Fruit fly (Drosophila melanogaster) whole organism, embryonic: ENCODE results near the gene Lsd-1.

Source experiments
- Aef1 ChIP-seq: fragments of 200-800 bp; sonication (Bioruptor generic); IDR thresholded peaks from 3 replicates; pipeline ENCODE4 v1.3.6; 2022; ENCODE audit warnings: missing biosample characterization, missing genetic modification characterization
- Bteb2 ChIP-seq: fragments of 200-800 bp; sonication (Bioruptor generic); optimal IDR thresholded peaks from 2 replicates; lab custom pipeline; 2016; ENCODE audit warnings: missing biosample characterization, missing genetic modification characterization
- CG10209 ChIP-seq: fragments of 200-800 bp; sonication (Bioruptor generic); optimal IDR thresholded peaks from 3 replicates; lab custom pipeline; 2017; ENCODE audit warnings: missing biosample characterization, mild to moderate bottlenecking, missing genetic modification characterization, missing genetic modification reagents
- CG10267 ChIP-seq: fragments of 200-800 bp; sonication (Bioruptor generic); optimal IDR thresholded peaks from 2 replicates; lab custom pipeline; 2018; ENCODE audit warnings: missing biosample characterization, mild to moderate bottlenecking, missing genetic modification characterization, moderate library complexity
- CG11247 ChIP-seq: fragments of 200-800 bp; sonication (Bioruptor generic); IDR thresholded peaks from 2 replicates; pipeline ENCODE4 v1.3.6; 2022; ENCODE audit warnings: missing biosample characterization, missing genetic modification characterization
- CG11456 ChIP-seq: fragments of 200-800 bp; sonication (Bioruptor generic); IDR thresholded peaks from 3 replicates; pipeline ENCODE4 v1.3.6; 2022; ENCODE audit warnings: missing biosample characterization, missing genetic modification characterization
- CG12219 ChIP-seq: fragments of 200-800 bp; sonication (Bioruptor generic); optimal IDR thresholded peaks from 3 replicates; lab custom pipeline; 2018; ENCODE audit warnings: missing biosample characterization, mild to moderate bottlenecking, missing genetic modification characterization
- CG12299 ChIP-seq: fragments of 200-800 bp; sonication (Bioruptor generic); optimal IDR thresholded peaks from 2 replicates; lab custom pipeline; 2018; ENCODE audit warnings: missing biosample characterization, mild to moderate bottlenecking, missing genetic modification characterization
- CG12744 ChIP-seq: fragments of 200-800 bp; sonication (Bioruptor generic); optimal IDR thresholded peaks from 2 replicates; lab custom pipeline; 2016; ENCODE audit warnings: missing biosample characterization, missing genetic modification characterization
- CG13287 ChIP-seq: fragments of 200-800 bp; sonication (Bioruptor generic); IDR thresholded peaks from 2 replicates; pipeline ENCODE4 v1.3.6; 2022; ENCODE audit warnings: missing biosample characterization, missing genetic modification characterization; ENCODE audit not compliant: partially characterized antibody
- CG14667 ChIP-seq: fragments of 200-800 bp; sonication (Bioruptor generic); IDR thresholded peaks from 2 replicates; pipeline ENCODE4 v1.3.6; 2022; ENCODE audit warnings: missing biosample characterization, missing genetic modification characterization
- CG14860 ChIP-seq: fragments of 200-800 bp; sonication (Bioruptor generic); IDR thresholded peaks from 3 replicates; pipeline ENCODE4 v1.3.6; 2022; ENCODE audit warnings: missing biosample characterization, missing genetic modification characterization; ENCODE audit not compliant: partially characterized antibody
- CG1603 ChIP-seq: fragments of 200-800 bp; sonication (Bioruptor generic); optimal IDR thresholded peaks from 2 replicates; lab custom pipeline; 2019; ENCODE audit warnings: missing biosample characterization, mild to moderate bottlenecking, missing genetic modification characterization, moderate library complexity
- CG16863 ChIP-seq: fragments of 200-800 bp; sonication (Bioruptor generic); optimal IDR thresholded peaks from 3 replicates; lab custom pipeline; 2016; ENCODE audit warnings: missing biosample characterization, missing genetic modification characterization
- CG17361 ChIP-seq: fragments of 200-800 bp; sonication (Bioruptor generic); IDR thresholded peaks from 3 replicates; pipeline ENCODE4 v1.3.6; 2022; ENCODE audit warnings: missing biosample characterization, missing genetic modification characterization
- CG2120 ChIP-seq: fragments of 200-800 bp; sonication (Bioruptor generic); optimal IDR thresholded peaks from 3 replicates; lab custom pipeline; 2016; ENCODE audit warnings: missing biosample characterization, missing genetic modification characterization
- CG2199 ChIP-seq: fragments of 200-800 bp; sonication (Bioruptor generic); IDR thresholded peaks from 3 replicates; pipeline ENCODE4 v1.3.6; 2022; ENCODE audit warnings: missing biosample characterization, missing genetic modification characterization
- CG33557 ChIP-seq: fragments of 200-800 bp; sonication (Bioruptor generic); optimal IDR thresholded peaks from 2 replicates; lab custom pipeline; 2019; ENCODE audit warnings: missing biosample characterization, mild to moderate bottlenecking, missing genetic modification characterization, moderate library complexity
- CG34422 ChIP-seq: fragments of 200-800 bp; sonication (Bioruptor generic); IDR thresholded peaks from 3 replicates; pipeline ENCODE4 v1.3.6; 2022; ENCODE audit warnings: missing biosample characterization, missing genetic modification characterization
- CG7556 ChIP-seq: fragments of 200-800 bp; sonication (Bioruptor generic); optimal IDR thresholded peaks from 2 replicates; lab custom pipeline; 2017; ENCODE audit warnings: missing biosample characterization, mild to moderate bottlenecking, missing genetic modification characterization
- CG7745 ChIP-seq: fragments of 200-800 bp; sonication (Bioruptor generic); optimal IDR thresholded peaks from 2 replicates; lab custom pipeline; 2018; ENCODE audit warnings: missing biosample characterization, mild to moderate bottlenecking, missing genetic modification characterization, moderate library complexity
- CG8290 ChIP-seq, 3 experiments: fragments of 200-800 bp; sonication (Bioruptor generic); optimal IDR thresholded peaks; 2 replicates each; lab custom pipeline; 2016 to 2019; ENCODE audit warnings: missing biosample characterization in 3 of 3, missing genetic modification characterization in 3 of 3, mild to moderate bottlenecking in 2 of 3, moderate library complexity in 1 of 3
- CG8924 ChIP-seq: fragments of 200-800 bp; optimal IDR thresholded peaks from 3 replicates; lab custom pipeline; 2019; ENCODE audit warnings: missing biosample characterization, mild to moderate bottlenecking, missing genetic modification characterization, moderate library complexity
- CrebB ChIP-seq: fragments of 200-800 bp; sonication (Bioruptor generic); optimal IDR thresholded peaks from 3 replicates; lab custom pipeline; 2018; ENCODE audit warnings: missing biosample characterization, mild to moderate bottlenecking, missing genetic modification characterization
- Ets65A ChIP-seq: fragments of 200-800 bp; sonication (Bioruptor generic); peaks from one replicate; lab custom pipeline; 2016; ENCODE audit warnings: missing biosample characterization, missing genetic modification characterization
- Hand ChIP-seq: fragments of 200-800 bp; sonication (Bioruptor generic); optimal IDR thresholded peaks from 2 replicates; lab custom pipeline; 2017; ENCODE audit warnings: mild to moderate bottlenecking, missing biosample characterization, missing genetic modification reagents, missing genetic modification characterization
- Jarid2 ChIP-seq: fragments of 200-800 bp; sonication (Bioruptor generic); optimal IDR thresholded peaks from 3 replicates; lab custom pipeline; 2017; ENCODE audit warnings: mild to moderate bottlenecking, missing biosample characterization, missing genetic modification reagents, missing genetic modification characterization
- MBD-R2 ChIP-seq: fragments of 200-800 bp; sonication (Bioruptor generic); IDR thresholded peaks from 2 replicates; pipeline ENCODE4 v1.3.6; 2022; ENCODE audit warnings: missing biosample characterization, missing genetic modification characterization
- Oli ChIP-seq: fragments of 200-800 bp; sonication (Bioruptor generic); optimal IDR thresholded peaks from 2 replicates; lab custom pipeline; 2018; ENCODE audit warnings: missing biosample characterization, mild to moderate bottlenecking, missing genetic modification characterization, moderate library complexity
- Xrp1 ChIP-seq: fragments of 200-800 bp; sonication (Bioruptor generic); IDR thresholded peaks from 2 replicates; pipeline ENCODE4 v1.3.6; 2022; ENCODE audit warnings: missing biosample characterization, missing genetic modification characterization
- dysf ChIP-seq: fragments of 200-800 bp; sonication (Bioruptor generic); IDR thresholded peaks from 3 replicates; pipeline ENCODE4 v1.3.6; 2022; ENCODE audit warnings: missing biosample characterization, missing genetic modification characterization
- fd3F ChIP-seq: fragments of 200-800 bp; sonication (Bioruptor generic); optimal IDR thresholded peaks from 2 replicates; lab custom pipeline; 2018; ENCODE audit warnings: missing biosample characterization, mild to moderate bottlenecking, missing genetic modification characterization, moderate library complexity
- gcm2 ChIP-seq: fragments of 200-800 bp; sonication (Bioruptor generic); optimal IDR thresholded peaks from 2 replicates; lab custom pipeline; 2016; ENCODE audit warnings: missing biosample characterization, missing genetic modification characterization
- gfzf ChIP-seq: fragments of 200-800 bp; sonication (Bioruptor generic); optimal IDR thresholded peaks from 2 replicates; lab custom pipeline; 2016; ENCODE audit warnings: missing biosample characterization, mild to moderate bottlenecking, missing genetic modification characterization, moderate library complexity
- lbe ChIP-seq: fragments of 200-800 bp; sonication (Bioruptor generic); optimal IDR thresholded peaks from 2 replicates; lab custom pipeline; 2016; ENCODE audit warnings: missing biosample characterization, mild to moderate bottlenecking, missing genetic modification characterization
- lov ChIP-seq, 2 experiments: fragments of 200-800 bp in 1 of 2; fragments of >200 bp in 1 of 2; sonication (Bioruptor generic) in 1 of 2; IDR thresholded peaks in 1 of 2; optimal IDR thresholded peaks in 1 of 2; 2 replicates in 1 of 2; 3 replicates in 1 of 2; pipeline versions ENCODE4 v1.3.6 to Lab custom; 2017 to 2022; ENCODE audit warnings: missing biosample characterization in 1 of 2, missing genetic modification characterization in 1 of 2
- rib ChIP-seq: fragments of 200-800 bp; sonication (Bioruptor generic); IDR thresholded peaks from 2 replicates; pipeline ENCODE4 v1.3.6; 2022; ENCODE audit warnings: missing biosample characterization, missing genetic modification characterization
- row ChIP-seq: fragments of 200-800 bp; sonication (Bioruptor generic); IDR thresholded peaks from 3 replicates; pipeline ENCODE4 v1.3.6; 2022; ENCODE audit warnings: missing biosample characterization, missing genetic modification characterization
- schlank ChIP-seq: fragments of 200-800 bp; sonication (Bioruptor generic); optimal IDR thresholded peaks from 2 replicates; lab custom pipeline; 2018; ENCODE audit warnings: missing biosample characterization, mild to moderate bottlenecking, missing genetic modification characterization
- scrt ChIP-seq: fragments of 200-800 bp; sonication (Bioruptor generic); optimal IDR thresholded peaks from 2 replicates; lab custom pipeline; 2018; ENCODE audit warnings: missing biosample characterization, mild to moderate bottlenecking, missing genetic modification characterization, moderate library complexity
- sna ChIP-seq: fragments of 200-800 bp; sonication (Bioruptor generic); IDR thresholded peaks from 2 replicates; pipeline ENCODE4 v1.3.6; 2022; ENCODE audit warnings: missing biosample characterization, missing genetic modification characterization; ENCODE audit not compliant: partially characterized antibody
- so ChIP-seq: fragments of 200-800 bp; sonication (Bioruptor generic); IDR thresholded peaks from 3 replicates; pipeline ENCODE4 v1.3.6; 2022; ENCODE audit warnings: missing biosample characterization, missing genetic modification characterization
- sob ChIP-seq: fragments of 200-800 bp; sonication (Bioruptor generic); IDR thresholded peaks from 2 replicates; pipeline ENCODE4 v1.3.6; 2022; ENCODE audit warnings: missing biosample characterization, missing genetic modification characterization
- tna ChIP-seq: fragments of 200-800 bp; sonication (Bioruptor generic); IDR thresholded peaks from 2 replicates; pipeline ENCODE4 v1.3.6; 2022; ENCODE audit warnings: missing biosample characterization, missing genetic modification characterization; ENCODE audit not compliant: partially characterized antibody
- unc-4 ChIP-seq: fragments of 200-800 bp; sonication (Bioruptor generic); IDR thresholded peaks from 2 replicates; pipeline ENCODE4 v1.3.6; 2022; ENCODE audit warnings: missing biosample characterization, missing genetic modification characterization; ENCODE audit not compliant: partially characterized antibody
- vvl ChIP-seq: fragments of 200-800 bp; sonication (Bioruptor generic); IDR thresholded peaks from 2 replicates; pipeline ENCODE4 v1.3.6; 2022; ENCODE audit warnings: missing biosample characterization, missing genetic modification characterization
- zfh2 ChIP-seq: fragments of 200-800 bp; sonication (Bioruptor generic); optimal IDR thresholded peaks from 2 replicates; lab custom pipeline; 2016; ENCODE audit warnings: missing biosample characterization, missing genetic modification characterization

The Lsd-1 gene

DNA sequence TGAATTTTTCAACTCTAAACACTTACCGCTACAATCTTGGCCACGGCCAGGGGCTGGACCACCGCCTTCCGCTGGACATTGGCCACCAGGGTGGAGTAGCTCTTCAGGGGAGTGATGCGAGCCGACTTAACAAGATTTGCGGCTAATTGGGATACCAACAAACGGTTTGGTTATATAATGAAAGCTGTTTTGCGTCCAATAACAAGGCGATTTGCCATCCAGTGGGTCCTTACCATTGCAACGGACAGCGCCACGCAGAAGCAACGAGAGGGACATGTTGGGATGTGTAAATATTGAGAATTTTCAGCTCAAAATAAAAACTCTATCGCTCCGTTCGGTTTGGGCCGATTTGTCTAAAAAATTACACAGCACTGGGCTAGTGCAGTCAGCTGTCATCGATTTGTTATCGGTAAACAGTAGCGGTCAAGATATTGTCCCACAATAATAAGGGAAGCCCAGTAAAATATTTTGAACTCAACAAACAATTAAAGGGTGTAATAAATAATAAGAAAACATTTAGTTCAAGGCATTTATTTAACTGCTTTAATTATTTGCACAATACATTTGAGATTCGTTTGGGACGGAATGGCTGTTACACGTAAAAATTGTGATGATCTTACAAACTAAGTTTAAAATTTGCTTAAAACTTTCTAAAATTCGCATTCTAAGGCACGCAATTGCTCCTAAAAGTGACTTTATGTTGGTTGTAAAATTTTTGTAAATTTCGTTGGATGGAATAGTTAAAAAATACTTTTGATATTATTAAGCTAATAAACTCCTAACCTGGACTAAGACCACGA is 3.2 kb upstream of the Lsd-1 start, which contains the start of gene SdhD (continued):
- no peak for TF ChIP-seq lov (optimal IDR thresholded peaks at IDR 0.05; lab: Kevin White, UChicago)
- TF ChIP-seq lov (GFP tag; IDR thresholded peaks at IDR 0.05; lab: Robert Waterston, UW): no peak
- TF ChIP-seq sna (GFP tag; lab: Robert Waterston, UW): peak; percentile 44
- no peak for TF ChIP-seq CG16863
- TF ChIP-seq CG14860 (GFP tag; lab: Robert Waterston, UW): 0 out of 3 replicates have a peak, but pooled peaks have one; percentile 7
- peak; percentile 53 for TF ChIP-seq zfh2 (GFP tag; lab: Kevin White, UChicago)
- TF ChIP-seq CG8290 (GFP tag; optimal IDR thresholded peaks at IDR 0.05; lab: Kevin White, UChicago): no peak
- peak in 1 of 2 experiments; percentile 67 for TF ChIP-seq CG8290 (tag; optimal IDR thresholded peaks at IDR 0.05; lab: Kevin White, UChicago)
- TF ChIP-seq Xrp1 (GFP tag; lab: Robert Waterston, UW): no peak
- TF ChIP-seq dysf: no peak
- peak; percentile 40; the same call in 1 of the 2 replicates for TF ChIP-seq sob (GFP tag; lab: Robert Waterston, UW)
- TF ChIP-seq Jarid2 (GFP tag; lab: Kevin White, UChicago): no peak
- TF ChIP-seq CG10267 (tag; lab: Kevin White, UChicago): peak; percentile 92
- TF ChIP-seq CG2120 (GFP tag; lab: Kevin White, UChicago): peak; percentile 61
- TF ChIP-seq Bteb2: peak; percentile 15
- peak; percentile 10 for TF ChIP-seq gfzf (GFP tag; lab: Kevin White, UChicago)
- peak; percentile 48 for TF ChIP-seq unc-4
- TF ChIP-seq CG34422 (GFP tag; lab: Robert Waterston, UW): no peak; the same call in 2 of the 3 replicates
- TF ChIP-seq Aef1 (GFP tag; lab: Robert Waterston, UW): no peak

DNA sequence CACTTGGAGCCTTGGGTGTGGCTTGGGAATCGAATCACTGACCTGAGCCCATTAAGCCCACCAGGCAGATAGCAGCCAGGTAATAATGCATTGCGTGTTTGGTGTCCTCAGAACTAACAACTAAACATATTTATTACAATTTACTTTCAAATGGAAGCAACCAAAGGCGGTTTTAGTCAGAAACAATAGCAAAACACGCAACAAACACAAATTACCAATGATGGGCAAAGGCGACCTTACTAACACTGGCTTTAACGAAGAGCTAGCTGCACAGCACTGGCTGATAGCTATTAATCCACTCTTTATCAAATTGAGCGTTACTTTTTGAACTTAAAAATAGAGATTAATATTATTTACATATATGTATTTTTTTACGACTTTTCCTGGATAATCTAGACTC is 642 bp upstream of the Lsd-1 start, which contains the start of gene udt:
Gene udt (minus strand): TSS at position 249 of the 400 bp plus-strand sequence.
- TF ChIP-seq CG12219 (GFP tag; lab: Kevin White, UChicago) (no peak), dysf (no peak), CG7745 (tag; lab: Kevin White, UChicago) (no peak), Ets65A (no peak), CG11456 (GFP tag; lab: Robert Waterston, UW) (no peak), so (no peak), row (GFP tag; lab: Robert Waterston, UW) (no peak), CG12744 (GFP tag; lab: Kevin White, UChicago) (no peak), schlank (tag; lab: Kevin White, UChicago) (no peak), tna (GFP tag; lab: Robert Waterston, UW) (0 out of 2 replicates have a peak, but pooled peaks have one; percentile 10), scrt (GFP tag; lab: Kevin White, UChicago) (no peak), fd3F (GFP tag; lab: Kevin White, UChicago) (no peak), Hand (GFP tag; lab: Kevin White, UChicago) (no peak), CG33557 (no peak), CG8924 (tag; lab: Kevin White, UChicago) (no peak), CG1603 (tag; lab: Kevin White, UChicago) (peak; percentile 53), CG12299 (tag; lab: Kevin White, UChicago) (no peak), MBD-R2 (peak; percentile 32; the same call in 1 of the 2 replicates), CG11247 (GFP tag; lab: Robert Waterston, UW) (0 out of 2 replicates have a peak, but pooled peaks have one; percentile 22), CG14667 (GFP tag; lab: Robert Waterston, UW) (no peak), vvl (peak; percentile 27; the same call in 1 of the 2 replicates), rib (GFP tag; lab: Robert Waterston, UW) (peak; percentile 34; the same call in 1 of the 2 replicates), CG7556 (GFP tag; lab: Kevin White, UChicago) (no peak), lbe (no peak), CG13287 (GFP tag; lab: Robert Waterston, UW) (peak; percentile 33; the same call in 1 of the 2 replicates), CrebB (tag; lab: Kevin White, UChicago) (no peak), CG10209 (GFP tag; lab: Kevin White, UChicago) (peak; percentile 11), CG2199 (GFP tag; lab: Robert Waterston, UW) (no peak), Oli (tag; lab: Kevin White, UChicago) (no peak), gcm2 (GFP tag; lab: Kevin White, UChicago) (no peak), CG17361 (no peak)
